Fruit fly (Drosophila melanogaster) whole organism, prepupa: ENCODE data around the gene CG14219.
A peak's percentile ranks its signal among the peaks of the same experiment; 100 is the strongest.

Experiments used
- Blimp-1 ChIP-seq: fragments of 200-800 bp; sonication (Bioruptor generic); optimal IDR thresholded peaks from 3 replicates; lab custom pipeline; 2017; ENCODE audit warnings: missing biosample characterization, missing genetic modification characterization, mild to moderate bottlenecking, moderate library complexity, missing genetic modification reagents
- CG10631 ChIP-seq: fragments of 200-800 bp; sonication (Bioruptor generic); optimal IDR thresholded peaks from 2 replicates; lab custom pipeline; 2016; ENCODE audit warnings: missing biosample characterization, missing genetic modification characterization
- CG10669 ChIP-seq: fragments of 200-800 bp; sonication (Bioruptor generic); optimal IDR thresholded peaks from 3 replicates; lab custom pipeline; 2018; ENCODE audit warnings: missing biosample characterization, mild to moderate bottlenecking, missing genetic modification characterization, moderate library complexity
- CG11762 ChIP-seq: fragments of 200-800 bp; sonication (Bioruptor generic); optimal IDR thresholded peaks from 3 replicates; lab custom pipeline; 2016; ENCODE audit warnings: missing biosample characterization, missing genetic modification characterization; ENCODE audit not compliant: insufficient read depth
- CG11902 ChIP-seq: fragments of 200-800 bp; sonication (Bioruptor generic); optimal IDR thresholded peaks from 3 replicates; lab custom pipeline; 2016; ENCODE audit warnings: missing biosample characterization, missing genetic modification characterization
- CG1621 ChIP-seq: fragments of 200-800 bp; sonication (Bioruptor generic); optimal IDR thresholded peaks from 3 replicates; lab custom pipeline; 2018; ENCODE audit warnings: missing biosample characterization, mild to moderate bottlenecking, missing genetic modification characterization
- CG3032 ChIP-seq: fragments of 200-800 bp; optimal IDR thresholded peaks from 2 replicates; lab custom pipeline; 2019; ENCODE audit warnings: missing biosample characterization, mild to moderate bottlenecking, missing genetic modification characterization, moderate library complexity
- CG31627 ChIP-seq: fragments of 200-800 bp; sonication (Bioruptor generic); optimal IDR thresholded peaks from 3 replicates; lab custom pipeline; 2016; ENCODE audit warnings: missing biosample characterization, missing genetic modification characterization
- CG34406 ChIP-seq: fragments of 200-800 bp; sonication (Bioruptor generic); optimal IDR thresholded peaks from 3 replicates; lab custom pipeline; 2016; ENCODE audit warnings: missing biosample characterization, missing genetic modification characterization
- CG3919 ChIP-seq: fragments of 200-800 bp; sonication (Bioruptor generic); optimal IDR thresholded peaks from 3 replicates; lab custom pipeline; 2016; ENCODE audit warnings: missing biosample characterization, missing genetic modification characterization
- CG4318 ChIP-seq: fragments of 200-800 bp; sonication (Bioruptor generic); optimal IDR thresholded peaks from 3 replicates; lab custom pipeline; 2017; ENCODE audit warnings: missing biosample characterization, mild to moderate bottlenecking, missing genetic modification characterization
- CG6163 ChIP-seq: fragments of 200-800 bp; sonication (Bioruptor generic); IDR thresholded peaks from 3 replicates; pipeline ENCODE4 v1.3.6; 2022; ENCODE audit warnings: missing biosample characterization, missing genetic modification characterization
- CG6792 ChIP-seq: fragments of 200-800 bp; sonication (Bioruptor generic); optimal IDR thresholded peaks from 3 replicates; lab custom pipeline; 2016; ENCODE audit warnings: missing biosample characterization, missing genetic modification characterization
- CG6808 ChIP-seq: fragments of 200-800 bp; sonication (Bioruptor generic); optimal IDR thresholded peaks from 3 replicates; lab custom pipeline; 2017; ENCODE audit warnings: missing biosample characterization, missing genetic modification characterization, mild to moderate bottlenecking, moderate library complexity, missing genetic modification reagents
- CG8119 ChIP-seq: fragments of 200-800 bp; sonication (Bioruptor generic); IDR thresholded peaks from 3 replicates; pipeline ENCODE4 v1.3.6; 2022; ENCODE audit warnings: missing biosample characterization, missing genetic modification characterization
- CG8319 ChIP-seq: fragments of 200-800 bp; sonication (Bioruptor generic); optimal IDR thresholded peaks from 3 replicates; lab custom pipeline; 2016; ENCODE audit warnings: missing biosample characterization, missing genetic modification characterization
- CG8632 ChIP-seq: fragments of 200-800 bp; sonication (Bioruptor generic); optimal IDR thresholded peaks from 3 replicates; lab custom pipeline; 2016; ENCODE audit warnings: missing biosample characterization, missing genetic modification characterization
- CG9139 ChIP-seq: fragments of 200-800 bp; sonication (Bioruptor generic); optimal IDR thresholded peaks from 3 replicates; lab custom pipeline; 2017; ENCODE audit warnings: missing biosample characterization, mild to moderate bottlenecking, missing genetic modification characterization
- Eip78C ChIP-seq: fragments of 200-800 bp; sonication (Bioruptor generic); peaks from one replicate; lab custom pipeline; 2016; ENCODE audit warnings: missing biosample characterization, missing genetic modification characterization
- Eip93F ChIP-seq: fragments of 200-800 bp; sonication (Bioruptor generic); optimal IDR thresholded peaks from 2 replicates; lab custom pipeline; 2016; ENCODE audit warnings: missing biosample characterization, mild to moderate bottlenecking, missing genetic modification characterization
- Ets21C ChIP-seq: fragments of 200-800 bp; sonication (Bioruptor generic); optimal IDR thresholded peaks from 3 replicates; lab custom pipeline; 2016; ENCODE audit warnings: missing biosample characterization, missing genetic modification characterization
- Ets96B ChIP-seq: fragments of 200-800 bp; optimal IDR thresholded peaks from 2 replicates; lab custom pipeline; 2019; ENCODE audit warnings: missing biosample characterization, mild to moderate bottlenecking, missing genetic modification characterization, moderate library complexity
- Hr38 ChIP-seq: sonication (Bioruptor generic); optimal IDR thresholded peaks from 2 replicates; lab custom pipeline; 2016; ENCODE audit warnings: missing biosample characterization, missing genetic modification characterization
- Hr4 ChIP-seq: fragments of 200-800 bp; sonication (Bioruptor generic); optimal IDR thresholded peaks from 3 replicates; lab custom pipeline; 2016; ENCODE audit warnings: missing biosample characterization, missing genetic modification characterization
- Met ChIP-seq: fragments of 200-800 bp; sonication (Bioruptor generic); optimal IDR thresholded peaks from 3 replicates; lab custom pipeline; 2016; ENCODE audit warnings: missing biosample characterization, missing genetic modification characterization
- OdsH ChIP-seq: fragments of 200-800 bp; sonication (Bioruptor generic); optimal IDR thresholded peaks from 3 replicates; lab custom pipeline; 2016; ENCODE audit warnings: missing biosample characterization, missing genetic modification characterization
- Sox14 ChIP-seq: fragments of 200-800 bp; sonication (Bioruptor generic); optimal IDR thresholded peaks from 3 replicates; lab custom pipeline; 2016; ENCODE audit warnings: missing biosample characterization, missing genetic modification characterization
- achi ChIP-seq: fragments of 200-800 bp; sonication (Bioruptor generic); optimal IDR thresholded peaks from 3 replicates; lab custom pipeline; 2016; ENCODE audit warnings: missing biosample characterization, missing genetic modification characterization
- acj6 ChIP-seq: fragments of 200-800 bp; sonication (Bioruptor generic); optimal IDR thresholded peaks from 3 replicates; lab custom pipeline; 2016; ENCODE audit warnings: missing biosample characterization, missing genetic modification characterization
- cyc ChIP-seq: fragments of 200-800 bp; sonication (Bioruptor generic); optimal IDR thresholded peaks from 3 replicates; lab custom pipeline; 2016; ENCODE audit warnings: missing biosample characterization, missing genetic modification characterization
- dac ChIP-seq: fragments of 200-800 bp; sonication (Bioruptor generic); optimal IDR thresholded peaks from 2 replicates; lab custom pipeline; 2017; ENCODE audit warnings: missing biosample characterization, mild to moderate bottlenecking, missing genetic modification characterization
- dsx ChIP-seq: fragments of 200-800 bp; optimal IDR thresholded peaks from 3 replicates; lab custom pipeline; 2019; ENCODE audit warnings: missing biosample characterization, mild to moderate bottlenecking, missing genetic modification characterization, moderate library complexity; ENCODE audit not compliant: poor library complexity, severe bottlenecking
- eg ChIP-seq: fragments of 200-800 bp; sonication (Bioruptor generic); IDR thresholded peaks from 3 replicates; pipeline ENCODE4 v1.3.6; 2022; ENCODE audit warnings: missing biosample characterization, missing genetic modification characterization
- fd59A ChIP-seq: fragments of 200-800 bp; sonication (Bioruptor generic); optimal IDR thresholded peaks from 2 replicates; lab custom pipeline; 2017; ENCODE audit warnings: missing biosample characterization, mild to moderate bottlenecking, missing genetic modification characterization, missing genetic modification reagents
- fd85E ChIP-seq: fragments of 200-800 bp; sonication (Bioruptor generic); optimal IDR thresholded peaks from 3 replicates; lab custom pipeline; 2016; ENCODE audit warnings: missing biosample characterization, missing genetic modification characterization
- fkh ChIP-seq: fragments of 200-800 bp; sonication (Bioruptor generic); optimal IDR thresholded peaks from 3 replicates; lab custom pipeline; 2017; ENCODE audit warnings: missing biosample characterization, mild to moderate bottlenecking, missing genetic modification characterization, moderate library complexity
- pdm3 ChIP-seq: fragments of 200-800 bp; sonication (Bioruptor generic); optimal IDR thresholded peaks from 3 replicates; lab custom pipeline; 2016; ENCODE audit warnings: missing biosample characterization, missing genetic modification characterization
- salr ChIP-seq, 2 experiments: fragments of 200-800 bp; sonication (Bioruptor generic); optimal IDR thresholded peaks; 3 replicates each; lab custom pipeline; 2016 to 2018; ENCODE audit warnings: missing biosample characterization in 2 of 2, missing genetic modification characterization in 2 of 2, mild to moderate bottlenecking in 1 of 2
- spab ChIP-seq: fragments of 200-800 bp; sonication (Bioruptor generic); optimal IDR thresholded peaks from 2 replicates; lab custom pipeline; 2017; ENCODE audit warnings: missing biosample characterization, mild to moderate bottlenecking, missing genetic modification characterization, missing genetic modification reagents
- svp ChIP-seq: fragments of 200-800 bp; sonication (Bioruptor generic); peaks from one replicate; lab custom pipeline; 2016; ENCODE audit warnings: missing biosample characterization, missing genetic modification characterization

The CG14219 gene

DNA sequence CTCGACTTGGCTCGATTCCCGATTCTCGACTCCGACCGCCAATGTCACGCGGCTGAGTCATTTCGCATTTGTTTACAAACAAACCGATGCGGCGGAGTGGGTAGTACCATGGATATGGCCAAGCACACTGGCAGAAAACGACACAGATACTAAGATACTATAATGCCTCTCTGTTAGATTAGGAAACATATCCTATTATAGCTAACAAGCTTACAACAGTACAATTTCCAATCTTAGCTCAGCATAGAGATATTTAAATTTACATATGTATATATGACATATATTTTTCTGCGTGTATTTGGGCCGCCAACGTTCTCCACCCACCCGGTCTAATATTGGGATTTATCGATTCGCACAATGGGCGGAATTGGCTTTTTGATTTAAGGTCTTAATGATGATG is 14.0 kb upstream of the CG14219 start (continued):
- TF ChIP-seq CG11762 (GFP tag; lab: Kevin White, UChicago) (peak; percentile 40), CG6163 (peak; percentile 89), cyc (peak; percentile 66), pdm3 (peak; percentile 66), achi (GFP tag; lab: Kevin White, UChicago) (peak; percentile 74), CG1621 (peak; percentile 27), CG3919 (peak; percentile 84), Ets21C (GFP tag; lab: Kevin White, UChicago) (no peak)

DNA sequence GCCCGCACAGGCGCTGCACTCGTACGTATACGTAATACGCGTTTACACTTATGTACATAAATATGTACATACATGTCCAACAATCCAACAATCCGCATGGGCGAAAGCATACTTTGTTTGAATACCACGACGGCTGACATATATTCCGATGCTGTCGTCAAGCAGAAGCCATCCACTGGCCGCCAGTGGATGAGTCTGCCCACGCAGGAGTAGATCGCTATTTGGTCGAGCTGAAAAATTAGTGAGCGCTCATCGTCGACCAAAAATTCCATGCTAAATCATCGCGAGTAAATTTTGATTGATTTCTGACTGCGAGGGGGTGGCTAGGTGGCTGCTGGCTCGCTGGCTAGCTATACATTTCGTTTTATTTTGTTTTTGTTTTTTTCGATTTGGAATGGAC is 12.5 kb upstream of the CG14219 start:
- TF ChIP-seq fkh (GFP tag; lab: Kevin White, UChicago), result peak; percentile 9
- TF ChIP-seq Hr4 (GFP tag; lab: Kevin White, UChicago), result no peak

DNA sequence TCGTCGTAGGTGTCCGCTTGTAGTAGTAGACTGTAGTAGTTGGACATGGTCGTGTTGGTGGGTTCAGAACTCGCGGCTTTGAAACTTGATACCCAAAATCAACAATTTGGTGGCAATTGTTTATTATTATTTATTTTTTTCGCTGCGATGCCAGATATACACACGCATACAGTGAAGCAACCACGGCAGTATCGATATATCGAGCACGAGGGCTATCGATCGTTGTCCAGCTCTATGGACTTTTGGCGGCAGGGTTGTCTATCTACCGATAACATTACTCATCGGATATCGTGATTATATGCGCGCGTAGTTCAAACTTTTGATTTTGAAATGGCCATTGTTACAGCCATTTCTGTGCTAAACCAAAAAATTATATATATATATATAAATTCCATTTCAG is 11.7 kb upstream of the CG14219 start, which contains the start of gene CG14220:
Gene CG14220, minus strand, starts transcription at position 208 of the 400 bp plus-strand sequence.
- TF ChIP-seq fkh (GFP tag; lab: Kevin White, UChicago), result peak; percentile 2
- TF ChIP-seq svp, result peak; percentile 22
- peak; percentile 12 for TF ChIP-seq CG3032
- no peak for TF ChIP-seq CG10669
- no peak for TF ChIP-seq OdsH

DNA sequence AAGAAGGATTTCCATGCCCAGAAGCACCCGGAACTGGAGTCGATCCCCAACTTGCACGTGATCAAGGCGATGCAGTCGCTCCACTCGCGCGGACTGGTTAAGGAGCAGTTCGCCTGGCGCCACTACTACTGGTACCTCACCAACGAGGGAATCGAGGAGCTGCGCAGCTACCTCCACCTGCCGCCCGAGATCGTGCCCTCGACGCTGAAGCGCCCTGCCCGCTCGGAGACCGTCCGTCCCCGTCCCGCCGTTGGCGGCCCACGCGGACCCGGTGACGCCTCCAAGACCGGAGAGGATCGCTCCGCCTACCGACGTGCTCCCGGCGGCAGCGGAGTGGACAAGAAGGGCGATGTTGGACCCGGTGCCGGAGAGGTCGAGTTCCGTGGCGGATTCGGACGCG is 8.5 kb upstream of the CG14219 start:
- TF ChIP-seq Ets21C (GFP tag; lab: Kevin White, UChicago) (no peak), fd59A (GFP tag; lab: Kevin White, UChicago) (no peak), Blimp-1 (GFP tag; lab: Kevin White, UChicago) (no peak), dsx (GFP tag; lab: Kevin White, UChicago) (no peak), CG34406 (GFP tag; lab: Kevin White, UChicago) (no peak), eg (GFP tag; lab: Robert Waterston, UW) (no peak), fd85E (no peak), CG3032 (no peak), CG8319 (GFP tag; lab: Kevin White, UChicago) (no peak), OdsH (no peak), Ets96B (tag; lab: Kevin White, UChicago) (no peak), CG1621 (no peak), achi (GFP tag; lab: Kevin White, UChicago) (no peak), fkh (GFP tag; lab: Kevin White, UChicago) (no peak)
- TF ChIP-seq, all 60 proteins: peak for 0

DNA sequence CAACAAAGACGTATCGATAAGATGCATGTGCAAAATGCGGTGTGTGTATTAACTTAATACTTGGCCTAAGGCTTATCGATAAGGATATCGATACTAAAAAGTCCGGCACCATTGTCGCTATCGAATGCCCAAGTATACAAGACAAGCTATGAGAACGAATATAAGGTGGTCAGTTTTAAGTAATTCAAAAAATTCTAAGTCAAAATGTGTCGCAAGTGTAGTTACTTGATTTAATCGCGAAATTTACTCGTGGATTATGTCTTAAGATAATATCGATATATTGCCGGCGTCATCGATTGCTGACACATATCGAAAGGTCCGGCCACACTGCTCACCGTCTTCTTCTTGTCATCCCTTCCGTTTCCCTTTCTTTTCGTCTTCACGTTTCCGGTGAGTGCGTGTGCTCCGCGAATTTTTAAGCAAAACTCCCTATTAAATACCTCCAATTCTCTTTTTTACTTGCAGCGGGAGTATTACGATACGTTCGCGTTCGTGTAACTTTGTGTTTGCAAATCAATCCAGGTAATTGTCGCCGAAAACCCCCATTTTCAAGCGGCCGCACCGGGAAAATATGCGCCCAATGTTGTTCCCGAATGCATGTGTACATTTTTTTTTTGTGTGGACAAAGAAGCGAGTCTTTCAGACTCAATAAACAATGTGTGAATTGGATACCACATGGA is 7.9 kb upstream of the CG14219 start, which contains the start of gene RpS10b:
Gene RpS10b, plus strand, starts transcription at position 348 of the 680 bp plus-strand sequence.
- TF ChIP-seq spab (GFP tag; lab: Kevin White, UChicago) (peak; percentile 63), Met (GFP tag; lab: Kevin White, UChicago) (peak; percentile 90), CG10631 (peak; percentile 31), CG9139 (GFP tag; lab: Kevin White, UChicago) (peak; percentile 89), eg (GFP tag; lab: Robert Waterston, UW) (peak; percentile 87), CG1621 (peak; percentile 73), Sox14 (GFP tag; lab: Kevin White, UChicago) (peak; percentile 79), Eip78C (GFP tag; lab: Kevin White, UChicago) (peak; percentile 94), CG8119 (no peak), pdm3 (peak; percentile 83), CG3032 (peak; percentile 47), dsx (GFP tag; lab: Kevin White, UChicago) (peak; percentile 17), Eip93F (GFP tag; lab: Kevin White, UChicago) (no peak), CG6163 (peak; percentile 89), Blimp-1 (GFP tag; lab: Kevin White, UChicago) (peak; percentile 81), svp (peak; percentile 70), Hr38 (GFP tag; lab: Kevin White, UChicago) (no peak), CG4318 (GFP tag; lab: Kevin White, UChicago) (no peak), CG10669 (peak; percentile 81), CG11902 (GFP tag; lab: Kevin White, UChicago) (peak; percentile 57), dac (GFP tag; lab: Kevin White, UChicago) (no peak), fkh (GFP tag; lab: Kevin White, UChicago) (peak; percentile 86), fd59A (GFP tag; lab: Kevin White, UChicago) (peak; percentile 74), CG8632 (GFP tag; lab: Kevin White, UChicago) (peak; percentile 84), salr (GFP tag; optimal IDR thresholded peaks at IDR 0.05; lab: Kevin White, UChicago) (peak; percentile 38 to 81), CG31627 (peak; percentile 77), acj6 (peak; percentile 79), CG6808 (GFP tag; lab: Kevin White, UChicago) (peak; percentile 78), CG34406 (GFP tag; lab: Kevin White, UChicago) (peak; percentile 87), CG6792 (GFP tag; lab: Kevin White, UChicago) (peak; percentile 81)
